Fruit fly (Drosophila melanogaster): ENCODE measurements around the gene CG13692.
A peak's percentile ranks its signal among the peaks of the same experiment; 100 is the strongest.

- TF ChIP-seq D1 (tag; optimal IDR thresholded peaks at IDR 0.05) (no peak), CG9948 (tag; optimal IDR thresholded peaks at IDR 0.05) (peak; percentile 64), CG34367 (tag; optimal IDR thresholded peaks at IDR 0.05) (peak; percentile 46), CG14655 (GFP tag; optimal IDR thresholded peaks at IDR 0.05) (peak; percentile 23), CG8301 (tag; optimal IDR thresholded peaks at IDR 0.05) (peak; percentile 19), EcR (GFP tag; optimal IDR thresholded peaks at IDR 0.05) (peak; percentile 26), CG12605 (GFP tag; IDR thresholded peaks at IDR 0.05) (peak; percentile 88), CG10348 (GFP tag; IDR thresholded peaks at IDR 0.05) (no peak), rn (GFP tag; IDR thresholded peaks at IDR 0.05) (no peak), CG13204 (GFP tag; optimal IDR thresholded peaks at IDR 0.05) (peak; percentile 55), Pif1A (GFP tag; optimal IDR thresholded peaks at IDR 0.05) (peak; percentile 62), gl (tag; optimal IDR thresholded peaks at IDR 0.05) (peak; percentile 87), CG8159 (tag; optimal IDR thresholded peaks at IDR 0.05) (peak; percentile 45), fd96Ca (GFP tag; IDR thresholded peaks at IDR 0.05) (peak; percentile 69; the same call in 2 of the 3 replicates)
Observed at dm6 chr2L:430820-431628, 9.5 kb downstream of the CG13692 start, which contains the start of gene ex.

Measured in whole organism, pupa.